Fruit fly (Drosophila melanogaster) whole organism, pupa: ENCODE measurements around the gene Muc18B.

Experiments used
- CG10348 ChIP-seq: fragments of 200-800 bp; sonication (Bioruptor generic); IDR thresholded peaks from 2 replicates; pipeline ENCODE4 v1.3.6; 2022; ENCODE audit warnings: missing biosample characterization, missing genetic modification characterization
- CG13204 ChIP-seq: fragments of 200-800 bp; sonication (Bioruptor generic); optimal IDR thresholded peaks from 2 replicates; lab custom pipeline; 2018; ENCODE audit warnings: missing biosample characterization, mild to moderate bottlenecking, missing genetic modification characterization, moderate library complexity
- CG15710 ChIP-seq: fragments of 200-800 bp; sonication (Bioruptor generic); optimal IDR thresholded peaks from 2 replicates; lab custom pipeline; 2018; ENCODE audit warnings: missing biosample characterization, mild to moderate bottlenecking, missing genetic modification characterization, moderate library complexity
- CG32121 ChIP-seq: fragments of 200-800 bp; sonication (Bioruptor generic); IDR thresholded peaks from 2 replicates; pipeline ENCODE4 v1.3.6; 2022; ENCODE audit warnings: missing biosample characterization, missing genetic modification characterization
- CG4496 ChIP-seq: fragments of 200-800 bp; sonication (Bioruptor generic); IDR thresholded peaks from 3 replicates; pipeline ENCODE4 v1.3.6; 2022; ENCODE audit warnings: missing biosample characterization, missing genetic modification characterization
- CG8301 ChIP-seq: fragments of 200-800 bp; sonication (Bioruptor generic); optimal IDR thresholded peaks from 2 replicates; lab custom pipeline; 2018; ENCODE audit warnings: missing biosample characterization, mild to moderate bottlenecking, missing genetic modification characterization
- CG9948 ChIP-seq: fragments of 200-800 bp; sonication (Bioruptor generic); optimal IDR thresholded peaks from 2 replicates; lab custom pipeline; 2018; ENCODE audit warnings: missing biosample characterization, mild to moderate bottlenecking, missing genetic modification characterization, moderate library complexity
- Pif1A ChIP-seq: fragments of 200-800 bp; sonication (Bioruptor generic); optimal IDR thresholded peaks from 3 replicates; lab custom pipeline; 2016; ENCODE audit warnings: missing biosample characterization, missing genetic modification characterization
- gl ChIP-seq: fragments of 200-800 bp; sonication (Bioruptor generic); optimal IDR thresholded peaks from 2 replicates; lab custom pipeline; 2018; ENCODE audit warnings: missing biosample characterization, mild to moderate bottlenecking, missing genetic modification characterization
- rn ChIP-seq: fragments of 200-800 bp; sonication (Bioruptor generic); IDR thresholded peaks from 2 replicates; pipeline ENCODE4 v1.3.6; 2022; ENCODE audit warnings: missing biosample characterization, missing genetic modification characterization

- no peak for TF ChIP-seq Pif1A (GFP tag; lab: Kevin White, UChicago)
- TF ChIP-seq CG8301, result no peak
- no peak for TF ChIP-seq CG4496 (GFP tag; lab: Robert Waterston, UW)
- no peak for TF ChIP-seq gl (tag; lab: Kevin White, UChicago)
- TF ChIP-seq rn (GFP tag; lab: Robert Waterston, UW), result no peak
- no peak for TF ChIP-seq CG9948 (tag; lab: Kevin White, UChicago)
- no peak for TF ChIP-seq CG15710
- 0 out of 2 replicates have a peak, but pooled peaks have one; percentile 32 for TF ChIP-seq CG32121 (GFP tag; lab: Robert Waterston, UW)
- no peak for TF ChIP-seq CG10348 (GFP tag; lab: Robert Waterston, UW)
- TF ChIP-seq CG13204, result no peak
These were observed 46.3 kb downstream of the Muc18B start, which contains the start of gene Vav for dm6 chrX:19261528-19262102.
